Worm (Caenorhabditis elegans): Measurements from ENCODE around the gene tsp-8.
A peak's percentile ranks its signal among the peaks of the same experiment; 100 is the strongest.

Gene tsp-8

DNA sequence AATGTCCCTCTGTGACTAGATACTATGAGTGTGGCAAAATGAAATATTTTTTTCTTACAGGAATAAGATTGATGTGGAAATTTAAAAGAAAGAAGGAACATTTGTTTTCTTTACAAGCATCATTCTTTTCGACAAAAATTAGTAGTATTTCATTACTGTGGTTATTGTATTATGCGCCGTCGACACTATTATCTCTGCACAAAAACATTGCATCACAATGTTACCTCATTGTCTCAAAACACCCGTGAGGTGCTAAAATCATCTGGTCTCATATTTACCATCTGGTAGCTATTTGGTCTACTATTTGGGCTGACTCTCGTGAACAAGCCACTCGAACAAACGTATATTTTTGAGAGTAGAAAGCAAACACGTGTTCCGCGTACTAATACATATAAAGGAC, 30.2 kb upstream of the tsp-8 start:
- TF ChIP-seq R02D3.7 (tag; optimal IDR thresholded peaks at IDR 0.05) (no peak), Y55F3AM.14 (GFP tag; optimal IDR thresholded peaks at IDR 0.05) (no peak), crh-2 (tag; optimal IDR thresholded peaks at IDR 0.05) (no peak), dmd-4 (tag; optimal IDR thresholded peaks at IDR 0.05) (no peak), nhr-23 (tag; optimal IDR thresholded peaks at IDR 0.05) (no peak), ZK546.5 (tag; optimal IDR thresholded peaks at IDR 0.05) (no peak)

DNA sequence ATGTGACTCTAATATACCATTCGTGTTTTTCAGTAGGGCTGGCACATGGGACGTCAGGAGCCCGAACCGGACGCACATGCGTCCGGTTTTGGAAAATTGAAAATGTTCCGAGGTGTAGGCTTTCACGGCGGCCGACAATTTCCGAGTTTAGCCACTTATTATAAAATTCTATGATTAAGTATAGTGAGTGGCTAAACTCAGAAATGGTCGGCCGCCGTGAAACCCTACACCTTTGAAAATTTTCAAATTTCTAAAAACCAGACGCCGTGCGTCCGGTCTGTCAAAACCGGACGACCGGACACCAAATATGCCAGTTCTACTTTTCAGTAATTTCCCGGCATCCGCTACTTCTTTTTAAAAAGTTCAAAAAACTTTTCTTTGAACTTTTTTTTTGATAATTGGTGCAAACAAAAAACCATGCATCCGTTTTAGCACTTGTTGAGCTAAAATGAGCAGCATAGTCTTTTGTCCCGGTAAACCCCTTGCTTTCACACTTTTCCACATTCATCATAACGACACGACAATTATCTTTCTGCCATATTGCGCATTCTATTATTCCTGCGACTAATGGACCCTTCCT, 28.4 kb upstream of the tsp-8 start:
- TF ChIP-seq blmp-1 (tag; optimal IDR thresholded peaks at IDR 0.05; ENCODE audit: insufficient read depth) (no peak), unc-62 (GFP tag; optimal IDR thresholded peaks at IDR 0.05) (no peak), lin-11 (tag; optimal IDR thresholded peaks at IDR 0.05) (no peak), elt-1 (tag; optimal IDR thresholded peaks at IDR 0.05) (no peak), lin-13 (GFP tag; optimal IDR thresholded peaks at IDR 0.05) (no peak), crh-2 (tag; optimal IDR thresholded peaks at IDR 0.05) (no peak), nhr-11 (tag; optimal IDR thresholded peaks at IDR 0.05) (no peak), nhr-129 (tag; optimal IDR thresholded peaks at IDR 0.05) (no peak), mbf-1 (tag; optimal IDR thresholded peaks at IDR 0.05) (no peak), dmd-4 (tag; optimal IDR thresholded peaks at IDR 0.05) (no peak), gmeb-1 (tag; optimal IDR thresholded peaks at IDR 0.05) (no peak), zag-1 (tag; optimal IDR thresholded peaks at IDR 0.05) (no peak), sma-9 (GFP tag; optimal IDR thresholded peaks at IDR 0.05) (no peak), sma-9 (tag; optimal IDR thresholded peaks at IDR 0.05) (no peak)

DNA sequence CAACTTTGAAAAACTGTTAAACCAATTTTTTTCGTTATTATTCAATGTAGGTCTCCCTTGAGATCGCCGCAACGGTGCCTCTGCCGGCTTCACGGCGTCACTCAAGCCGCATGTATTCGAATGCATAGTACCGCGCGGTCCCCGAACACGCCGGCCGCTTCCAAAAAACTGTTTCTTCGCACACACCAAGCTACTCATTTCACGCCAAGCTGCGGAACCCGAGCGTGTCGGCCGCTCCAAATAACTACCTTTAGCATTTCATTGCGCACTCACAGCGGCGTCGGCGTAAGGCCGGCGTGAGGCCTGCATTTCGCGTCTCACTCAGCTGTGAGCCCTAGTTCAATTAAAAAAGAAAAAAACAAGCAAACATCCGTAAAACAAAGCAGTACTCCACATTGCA, 27.3 kb upstream of the tsp-8 start:
- TF ChIP-seq elt-1 (tag; optimal IDR thresholded peaks at IDR 0.05): no peak
- no peak for TF ChIP-seq skn-1 (tag; optimal IDR thresholded peaks at IDR 0.05)
- TF ChIP-seq ztf-11 (tag; optimal IDR thresholded peaks at IDR 0.05): no peak
- TF ChIP-seq unc-55 (GFP tag; optimal IDR thresholded peaks at IDR 0.05): no peak
- no peak for TF ChIP-seq lin-13 (GFP tag; optimal IDR thresholded peaks at IDR 0.05)
- TF ChIP-seq mab-5 (tag; optimal IDR thresholded peaks at IDR 0.05): no peak
- TF ChIP-seq nhr-21 (tag; optimal IDR thresholded peaks at IDR 0.05): no peak
- no peak for TF ChIP-seq C34F6.9 (tag; optimal IDR thresholded peaks at IDR 0.05)
- no peak for TF ChIP-seq mdl-1 (tag; optimal IDR thresholded peaks at IDR 0.05)
- no peak for TF ChIP-seq snpc-4 (tag; optimal IDR thresholded peaks at IDR 0.05)
- no peak for TF ChIP-seq egl-27 (tag; optimal IDR thresholded peaks at IDR 0.05)
- no peak for TF ChIP-seq peb-1 (tag; optimal IDR thresholded peaks at IDR 0.05)
- no peak for TF ChIP-seq sma-3 (GFP tag; optimal IDR thresholded peaks at IDR 0.05)
- no peak for TF ChIP-seq unc-62 (GFP tag; optimal IDR thresholded peaks at IDR 0.05)
- no peak for TF ChIP-seq elt-3 (tag; optimal IDR thresholded peaks at IDR 0.05)
- no peak for TF ChIP-seq unc-39 (tag; optimal IDR thresholded peaks at IDR 0.05)

DNA sequence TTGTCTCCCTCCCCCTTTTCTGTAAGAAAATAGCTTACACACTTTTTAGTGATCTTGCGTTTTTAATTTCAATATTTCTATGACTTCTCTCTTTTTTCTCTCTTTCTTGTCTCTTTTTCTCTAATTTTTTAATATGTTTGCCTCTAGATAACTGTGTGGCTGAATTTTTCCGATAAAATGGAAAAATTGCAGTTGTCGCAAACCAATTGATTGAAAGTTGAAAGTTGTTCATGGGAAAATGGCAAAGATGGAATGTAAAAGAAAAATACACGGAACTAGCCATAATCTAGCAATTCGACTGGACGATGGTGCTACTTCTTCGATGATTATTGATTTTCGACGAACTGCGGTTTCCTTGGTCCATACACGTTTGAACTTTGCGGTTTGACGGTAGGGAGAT, 26.5 kb upstream of the tsp-8 start:
- no peak for TF ChIP-seq nhr-23 (tag; optimal IDR thresholded peaks at IDR 0.05)
- TF ChIP-seq lin-11 (tag; optimal IDR thresholded peaks at IDR 0.05): no peak
- no peak for TF ChIP-seq sma-9 (GFP tag; optimal IDR thresholded peaks at IDR 0.05)
- TF ChIP-seq sma-9 (tag; optimal IDR thresholded peaks at IDR 0.05): no peak
- TF ChIP-seq fos-1 (tag; optimal IDR thresholded peaks at IDR 0.05): peak; percentile 21
- no peak for TF ChIP-seq sem-4 (tag; optimal IDR thresholded peaks at IDR 0.05)

DNA sequence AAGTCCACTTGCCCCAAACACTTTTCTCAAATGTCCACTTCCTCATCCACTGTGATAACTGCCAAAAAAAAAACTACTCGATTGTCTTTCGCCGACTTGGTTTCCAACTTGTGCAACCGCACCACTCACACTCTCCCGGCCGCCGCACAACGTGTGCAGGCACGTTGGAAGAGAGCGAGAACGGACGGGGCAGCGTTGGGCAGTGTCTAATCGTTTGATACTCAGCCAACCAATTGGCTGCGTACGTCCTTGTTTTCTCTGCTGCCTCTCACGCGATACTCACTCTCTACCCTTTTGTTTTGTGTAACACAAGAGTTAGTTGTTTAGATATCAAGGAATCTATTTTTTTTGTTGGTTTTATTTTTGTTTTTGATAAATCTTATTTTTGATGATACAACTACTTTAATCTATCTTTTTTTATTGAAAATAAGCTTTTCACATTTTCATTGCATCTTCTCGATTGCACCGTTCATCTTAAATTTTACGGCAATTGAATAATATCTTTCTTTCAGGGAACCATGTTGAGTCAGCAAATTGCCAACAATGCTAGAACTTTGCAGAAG, 24.3 kb upstream of the tsp-8 start, which contains the start of gene sucl-1:
Gene sucl-1, plus strand, starts transcription at position 513 of the 563 bp plus-strand sequence.
- TF ChIP-seq snpc-4 (tag; optimal IDR thresholded peaks at IDR 0.05): peak; percentile 75
- peak; percentile 64 for TF ChIP-seq lin-11 (tag; optimal IDR thresholded peaks at IDR 0.05)
- TF ChIP-seq ztf-4 (tag; optimal IDR thresholded peaks at IDR 0.05): peak; percentile 48
- TF ChIP-seq egl-27 (tag; optimal IDR thresholded peaks at IDR 0.05): peak; percentile 27
- peak; percentile 89 for TF ChIP-seq C34F6.9 (tag; optimal IDR thresholded peaks at IDR 0.05)
- no peak for TF ChIP-seq dmd-4 (tag; optimal IDR thresholded peaks at IDR 0.05)
- TF ChIP-seq nhr-77 (tag; optimal IDR thresholded peaks at IDR 0.05): no peak
- TF ChIP-seq ztf-1 (GFP tag; conservative IDR thresholded peaks at IDR 0.05): no peak
- TF ChIP-seq lsy-2 (tag; optimal IDR thresholded peaks at IDR 0.05): peak; percentile 45 to 82
- TF ChIP-seq nhr-129 (tag; optimal IDR thresholded peaks at IDR 0.05): peak; percentile 94
- peak; percentile 92 for TF ChIP-seq sma-9 (GFP tag; optimal IDR thresholded peaks at IDR 0.05)
- no peak for TF ChIP-seq sma-9 (tag; optimal IDR thresholded peaks at IDR 0.05)
- TF ChIP-seq ceh-82 (tag; optimal IDR thresholded peaks at IDR 0.05): peak; percentile 7
- peak; percentile 54 to 82 for TF ChIP-seq mdl-1 (tag; optimal IDR thresholded peaks at IDR 0.05)
- peak; percentile 76 for TF ChIP-seq mab-5 (tag; optimal IDR thresholded peaks at IDR 0.05)
- peak; percentile 87 for TF ChIP-seq unc-55 (GFP tag; optimal IDR thresholded peaks at IDR 0.05)
- TF ChIP-seq fos-1 (tag; optimal IDR thresholded peaks at IDR 0.05): peak; percentile 92
- peak; percentile 92 for TF ChIP-seq crh-2 (tag; optimal IDR thresholded peaks at IDR 0.05)
- TF ChIP-seq nhr-25 (tag; optimal IDR thresholded peaks at IDR 0.05): peak; percentile 86
- no peak for TF ChIP-seq unc-62 (GFP tag; optimal IDR thresholded peaks at IDR 0.05)
- peak; percentile 90 for TF ChIP-seq F13H6.1 (tag; optimal IDR thresholded peaks at IDR 0.05)
- TF ChIP-seq nhr-10 (tag; optimal IDR thresholded peaks at IDR 0.05): no peak
- TF ChIP-seq sem-4 (tag; optimal IDR thresholded peaks at IDR 0.05): peak; percentile 78
- peak; percentile 72 for TF ChIP-seq nhr-21 (tag; optimal IDR thresholded peaks at IDR 0.05)
- no peak for TF ChIP-seq nhr-12 (tag; optimal IDR thresholded peaks at IDR 0.05)
- TF ChIP-seq sma-3 (GFP tag; optimal IDR thresholded peaks at IDR 0.05): peak; percentile 71
- TF ChIP-seq Y55F3AM.14 (GFP tag; optimal IDR thresholded peaks at IDR 0.05): peak; percentile 68
- peak; percentile 39 for TF ChIP-seq nhr-6 (tag; optimal IDR thresholded peaks at IDR 0.05)

Measured in whole organism, L2 larva.